Fruit fly (Drosophila melanogaster): Measurements from ENCODE around the gene Cbp80.

Gene Cbp80

DNA sequence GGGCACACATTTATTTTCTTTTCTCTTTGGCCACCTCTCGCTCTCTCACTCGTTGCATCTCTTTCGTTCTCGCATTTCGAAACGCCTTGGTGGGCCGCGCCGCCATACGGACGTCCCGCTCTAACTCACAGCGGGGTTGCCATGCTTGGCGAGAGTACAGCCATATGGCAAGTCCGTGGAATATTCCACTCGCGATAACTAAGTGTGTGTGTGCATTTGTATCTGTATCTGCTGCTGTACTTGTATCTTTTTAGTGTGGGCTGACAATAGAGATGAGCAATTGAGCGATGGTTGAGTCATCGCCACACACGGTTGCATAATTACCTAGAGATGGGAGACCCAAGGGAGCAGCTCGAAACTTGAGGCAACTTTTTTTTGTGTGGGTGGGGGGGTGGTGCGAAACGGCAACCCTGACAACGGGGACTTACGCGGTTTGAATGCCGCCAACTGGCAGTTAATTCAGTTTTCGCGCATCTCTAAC is 34.7 kb downstream of the Cbp80 start (continued):
- TF ChIP-seq pb (GFP tag; optimal IDR thresholded peaks at IDR 0.05): peak; percentile 82
- TF ChIP-seq CG10654 (GFP tag; optimal IDR thresholded peaks at IDR 0.05): peak; percentile 61
- peak; percentile 52 for TF ChIP-seq CG15601 (tag; optimal IDR thresholded peaks at IDR 0.05)
- TF ChIP-seq Sry-β (GFP tag; optimal IDR thresholded peaks at IDR 0.05): peak; percentile 68
- TF ChIP-seq Atf6 (GFP tag; IDR thresholded peaks at IDR 0.05): peak; percentile 92
- peak; percentile 46; the same call in 1 of the 2 replicates for TF ChIP-seq CG43689 (GFP tag; IDR thresholded peaks at IDR 0.05)
- TF ChIP-seq CG14710 (tag; optimal IDR thresholded peaks at IDR 0.05): peak; percentile 95
- TF ChIP-seq ftz-f1 (GFP tag; optimal IDR thresholded peaks at IDR 0.05): peak; percentile 87
- TF ChIP-seq Taf1 (GFP tag; IDR thresholded peaks at IDR 0.05): peak; percentile 77
- TF ChIP-seq eve (GFP tag; optimal IDR thresholded peaks at IDR 0.05): no peak
- peak; percentile 80 for TF ChIP-seq Chrac-16 (GFP tag; optimal IDR thresholded peaks at IDR 0.05)
- TF ChIP-seq CG3726 (GFP tag; IDR thresholded peaks at IDR 0.05): peak; percentile 73; the same call in 2 of the 3 replicates
- TF ChIP-seq CG3163 (GFP tag; optimal IDR thresholded peaks at IDR 0.05): peak; percentile 76
- peak; percentile 43 for TF ChIP-seq CG3065 (GFP tag; optimal IDR thresholded peaks at IDR 0.05)
- TF ChIP-seq B-H2 (GFP tag; optimal IDR thresholded peaks at IDR 0.05): peak; percentile 79
- TF ChIP-seq tx (GFP tag; optimal IDR thresholded peaks at IDR 0.05): peak; percentile 79
- peak; percentile 56 for TF ChIP-seq Usf (GFP tag; optimal IDR thresholded peaks at IDR 0.05)
- TF ChIP-seq Tbp (GFP tag; optimal IDR thresholded peaks at IDR 0.05): no peak
- peak; percentile 81 for TF ChIP-seq CG7839 (tag; optimal IDR thresholded peaks at IDR 0.05)
- TF ChIP-seq CG10321 (GFP tag; IDR thresholded peaks at IDR 0.05): peak; percentile 98
- peak; percentile 74 for TF ChIP-seq Abd-B (GFP tag; optimal IDR thresholded peaks at IDR 0.05)
- no peak for TF ChIP-seq CG15073 (GFP tag; optimal IDR thresholded peaks at IDR 0.05)
- no peak for TF ChIP-seq jing (GFP tag; optimal IDR thresholded peaks at IDR 0.05)
- TF ChIP-seq mld (GFP tag; IDR thresholded peaks at IDR 0.05; ENCODE audit: partially characterized antibody): peak; percentile 73; the same call in 1 of the 3 replicates
- peak; percentile 20 for TF ChIP-seq ac (GFP tag; optimal IDR thresholded peaks at IDR 0.05)
- peak; percentile 91 for TF ChIP-seq zfh1 (GFP tag; IDR thresholded peaks at IDR 0.05)
- TF ChIP-seq CG10959 (GFP tag; IDR thresholded peaks at IDR 0.05): peak; percentile 76
- TF ChIP-seq toy (GFP tag; IDR thresholded peaks at IDR 0.05): peak; percentile 54
- peak; percentile 77 for TF ChIP-seq danr (GFP tag; IDR thresholded peaks at IDR 0.05)
- TF ChIP-seq HLH54F (GFP tag; optimal IDR thresholded peaks at IDR 0.05): peak; percentile 93
- TF ChIP-seq lilli (GFP tag; optimal IDR thresholded peaks at IDR 0.05): peak; percentile 92
- peak; percentile 43 for TF ChIP-seq Bdp1 (GFP tag; optimal IDR thresholded peaks at IDR 0.05)
- TF ChIP-seq CG12391 (tag; optimal IDR thresholded peaks at IDR 0.05): peak; percentile 77
- TF ChIP-seq bowl (GFP tag; IDR thresholded peaks at IDR 0.05): peak; percentile 86
- TF ChIP-seq bab2 (GFP tag; optimal IDR thresholded peaks at IDR 0.05): peak; percentile 85
- TF ChIP-seq Dip2 (GFP tag; IDR thresholded peaks at IDR 0.05): no peak
- TF ChIP-seq CG3838 (GFP tag; optimal IDR thresholded peaks at IDR 0.05): peak; percentile 69
- TF ChIP-seq CG32767 (GFP tag; IDR thresholded peaks at IDR 0.05): peak; percentile 92
- peak; percentile 86 for TF ChIP-seq rib (GFP tag; IDR thresholded peaks at IDR 0.05)
- peak; percentile 76 for TF ChIP-seq CG13775 (GFP tag; optimal IDR thresholded peaks at IDR 0.05)
- TF ChIP-seq ems (GFP tag; optimal IDR thresholded peaks at IDR 0.05): peak; percentile 73
- TF ChIP-seq CG7271 (tag; optimal IDR thresholded peaks at IDR 0.05): no peak
- TF ChIP-seq CG8089 (GFP tag; optimal IDR thresholded peaks at IDR 0.05): peak; percentile 65
- peak; percentile 11 for TF ChIP-seq CG12236 (GFP tag; optimal IDR thresholded peaks at IDR 0.05)
- peak; percentile 73 for TF ChIP-seq E2f2 (GFP tag; IDR thresholded peaks at IDR 0.05)
- peak; percentile 45 for TF ChIP-seq D19A (tag; optimal IDR thresholded peaks at IDR 0.05)
- no peak for TF ChIP-seq prd (optimal IDR thresholded peaks at IDR 0.05)
- peak; percentile 93 for TF ChIP-seq prd (GFP tag; IDR thresholded peaks at IDR 0.05)
- peak; percentile 78 for TF ChIP-seq ash1 (GFP tag; optimal IDR thresholded peaks at IDR 0.05)
- TF ChIP-seq tio (GFP tag; optimal IDR thresholded peaks at IDR 0.05): no peak
- TF ChIP-seq CG17328 (GFP tag; IDR thresholded peaks at IDR 0.05): peak; percentile 83
- TF ChIP-seq CG6254 (GFP tag; optimal IDR thresholded peaks at IDR 0.05): peak; percentile 19
